Fruit fly (Drosophila melanogaster) whole organism, embryonic: ENCODE results near the gene CG5160.
A peak's percentile ranks its signal among the peaks of the same experiment; 100 is the strongest.

Experiments used
- Abd-B ChIP-seq: fragments of 200-800 bp; sonication (Bioruptor generic); optimal IDR thresholded peaks from 2 replicates; lab custom pipeline; 2018; ENCODE audit warnings: missing biosample characterization, mild to moderate bottlenecking, missing genetic modification characterization, moderate library complexity
- CG10366 ChIP-seq: fragments of 200-800 bp; sonication (Bioruptor generic); IDR thresholded peaks from 2 replicates; pipeline ENCODE4 v1.3.6; 2022; ENCODE audit warnings: missing biosample characterization, missing genetic modification characterization
- CG11456 ChIP-seq: fragments of 200-800 bp; sonication (Bioruptor generic); IDR thresholded peaks from 3 replicates; pipeline ENCODE4 v1.3.6; 2022; ENCODE audit warnings: missing biosample characterization, missing genetic modification characterization
- CG11560 ChIP-seq: fragments of 200-800 bp; sonication (Bioruptor generic); IDR thresholded peaks from 3 replicates; pipeline ENCODE4 v1.3.6; 2022; ENCODE audit warnings: missing biosample characterization, missing genetic modification characterization
- CG12071 ChIP-seq: fragments of 200-800 bp; sonication (Bioruptor generic); optimal IDR thresholded peaks from 3 replicates; lab custom pipeline; 2018; ENCODE audit warnings: missing biosample characterization, mild to moderate bottlenecking, missing genetic modification characterization
- CG12236 ChIP-seq: fragments of 200-800 bp; sonication (Bioruptor generic); optimal IDR thresholded peaks from 2 replicates; lab custom pipeline; 2016; ENCODE audit warnings: missing biosample characterization, missing genetic modification characterization
- CG12769 ChIP-seq: fragments of 200-800 bp; sonication (Bioruptor generic); optimal IDR thresholded peaks from 2 replicates; lab custom pipeline; 2019; ENCODE audit warnings: missing biosample characterization, mild to moderate bottlenecking, missing genetic modification characterization, moderate library complexity
- CG1602 ChIP-seq: fragments of 200-800 bp; sonication (Bioruptor generic); optimal IDR thresholded peaks from 3 replicates; lab custom pipeline; 2016; ENCODE audit warnings: missing biosample characterization, missing genetic modification characterization
- CG1647 ChIP-seq: fragments of 200-800 bp; sonication (Bioruptor generic); optimal IDR thresholded peaks from 3 replicates; lab custom pipeline; 2016; ENCODE audit warnings: missing biosample characterization, missing genetic modification characterization
- CG17802 ChIP-seq: fragments of 200-800 bp; sonication (Bioruptor generic); optimal IDR thresholded peaks from 2 replicates; lab custom pipeline; 2018; ENCODE audit warnings: missing biosample characterization, mild to moderate bottlenecking, missing genetic modification characterization, moderate library complexity
- CG18011 ChIP-seq: fragments of 200-800 bp; sonication (Bioruptor generic); optimal IDR thresholded peaks from 2 replicates; lab custom pipeline; 2017; ENCODE audit warnings: missing biosample characterization, missing genetic modification characterization, mild to moderate bottlenecking, moderate library complexity, missing genotype
- CG2712 ChIP-seq: fragments of 200-800 bp; optimal IDR thresholded peaks from 3 replicates; lab custom pipeline; 2019; ENCODE audit warnings: missing biosample characterization, mild to moderate bottlenecking, missing genetic modification characterization, moderate library complexity
- CG2875 ChIP-seq: fragments of 200-800 bp; sonication (Bioruptor generic); optimal IDR thresholded peaks from 2 replicates; lab custom pipeline; 2017; ENCODE audit warnings: missing biosample characterization, mild to moderate bottlenecking, missing genetic modification characterization, missing genetic modification reagents
- CG34422 ChIP-seq: fragments of 200-800 bp; sonication (Bioruptor generic); IDR thresholded peaks from 3 replicates; pipeline ENCODE4 v1.3.6; 2022; ENCODE audit warnings: missing biosample characterization, missing genetic modification characterization
- CG5180 ChIP-seq: fragments of 200-800 bp; sonication (Bioruptor generic); optimal IDR thresholded peaks from 3 replicates; lab custom pipeline; 2017; ENCODE audit warnings: missing biosample characterization, missing genetic modification characterization, mild to moderate bottlenecking, moderate library complexity, missing genetic modification reagents
- CG7987 ChIP-seq: fragments of 200-800 bp; sonication (Bioruptor generic); optimal IDR thresholded peaks from 2 replicates; lab custom pipeline; 2018; ENCODE audit warnings: missing biosample characterization, mild to moderate bottlenecking, missing genetic modification characterization, moderate library complexity
- CG8944 ChIP-seq: fragments of 200-800 bp; sonication (Bioruptor generic); optimal IDR thresholded peaks from 3 replicates; lab custom pipeline; 2016; ENCODE audit warnings: missing biosample characterization, missing genetic modification characterization
- CG9797 ChIP-seq: fragments of 200-800 bp; sonication (Bioruptor generic); optimal IDR thresholded peaks from 3 replicates; lab custom pipeline; 2018; ENCODE audit warnings: missing biosample characterization, mild to moderate bottlenecking, missing genetic modification characterization
- CG9817 ChIP-seq: fragments of 200-800 bp; sonication (Bioruptor generic); optimal IDR thresholded peaks from 2 replicates; lab custom pipeline; 2018; ENCODE audit warnings: missing biosample characterization, mild to moderate bottlenecking, missing genetic modification characterization, moderate library complexity
- CG9932 ChIP-seq: fragments of 200-800 bp; sonication (Bioruptor generic); IDR thresholded peaks from 2 replicates; pipeline ENCODE4 v1.3.6; 2022; ENCODE audit warnings: missing biosample characterization, missing genetic modification characterization
- Dp ChIP-seq: fragments of 200-800 bp; sonication (Bioruptor generic); optimal IDR thresholded peaks from 2 replicates; lab custom pipeline; 2018; ENCODE audit warnings: missing biosample characterization, mild to moderate bottlenecking, missing genetic modification characterization, moderate library complexity
- E2f1 ChIP-seq: fragments of 200-800 bp; sonication (Bioruptor generic); IDR thresholded peaks from 2 replicates; pipeline ENCODE4 v1.3.6; 2022; ENCODE audit warnings: missing biosample characterization, missing genetic modification characterization
- E2f2 ChIP-seq: fragments of 200-800 bp; sonication (Bioruptor generic); IDR thresholded peaks from 2 replicates; pipeline ENCODE4 v1.3.6; 2022; ENCODE audit warnings: missing biosample characterization, missing genetic modification characterization
- Hr78 ChIP-seq, 2 experiments: fragments of 200-800 bp in 1 of 2; fragments of >200 bp in 1 of 2; sonication (Bioruptor generic) in 1 of 2; optimal IDR thresholded peaks; 2 replicates each; lab custom pipeline; 2017 to 2019; ENCODE audit warnings: missing biosample characterization in 2 of 2, missing genetic modification characterization in 2 of 2, mild to moderate bottlenecking in 1 of 2, moderate library complexity in 1 of 2
- Lhr ChIP-seq: fragments of 200-800 bp; sonication (Bioruptor generic); optimal IDR thresholded peaks from 3 replicates; lab custom pipeline; 2017; ENCODE audit warnings: mild to moderate bottlenecking, missing biosample characterization, missing genetic modification reagents, missing genetic modification characterization
- Lpt ChIP-seq: fragments of >200 bp; optimal IDR thresholded peaks from 2 replicates; lab custom pipeline; 2018; ENCODE audit warnings: missing biosample characterization, missing genetic modification characterization
- Med ChIP-seq: fragments of 200-800 bp; sonication (Bioruptor generic); peaks from one replicate; lab custom pipeline; 2016; ENCODE audit warnings: missing biosample characterization, missing genetic modification characterization, mild to moderate bottlenecking, inconsistent platforms, moderate library complexity
- PHDP ChIP-seq: fragments of 200-800 bp; sonication (Bioruptor generic); optimal IDR thresholded peaks from 3 replicates; lab custom pipeline; 2018; ENCODE audit warnings: missing biosample characterization, mild to moderate bottlenecking, missing genetic modification characterization, moderate library complexity
- Ptx1 ChIP-seq: fragments of 200-800 bp; sonication (Bioruptor generic); IDR thresholded peaks from 2 replicates; pipeline ENCODE4 v1.3.6; 2022; ENCODE audit warnings: missing biosample characterization, missing genetic modification characterization
- Vsx1 ChIP-seq: fragments of 200-800 bp; sonication (Bioruptor generic); optimal IDR thresholded peaks from 2 replicates; lab custom pipeline; 2017; ENCODE audit warnings: missing biosample characterization, mild to moderate bottlenecking, missing genetic modification characterization, missing genetic modification reagents
- YL-1 ChIP-seq: fragments of 200-800 bp; sonication (Bioruptor generic); optimal IDR thresholded peaks from 3 replicates; lab custom pipeline; 2017; ENCODE audit warnings: missing biosample characterization, mild to moderate bottlenecking, missing genetic modification characterization
- ab ChIP-seq: fragments of 200-800 bp; sonication (Bioruptor generic); optimal IDR thresholded peaks from 2 replicates; lab custom pipeline; 2016; ENCODE audit warnings: missing biosample characterization, missing genetic modification characterization
- cas ChIP-seq: fragments of 200-800 bp; sonication (Bioruptor generic); IDR thresholded peaks from 2 replicates; pipeline ENCODE4 v1.3.6; 2022; ENCODE audit warnings: missing biosample characterization, missing genetic modification characterization
- crol ChIP-seq: fragments of 200-800 bp; sonication (Bioruptor generic); IDR thresholded peaks from 2 replicates; pipeline ENCODE4 v1.3.6; 2022; ENCODE audit warnings: missing biosample characterization, missing genetic modification characterization
- dan ChIP-seq: fragments of 200-800 bp; sonication (Bioruptor generic); IDR thresholded peaks from 2 replicates; pipeline ENCODE4 v1.3.6; 2022; ENCODE audit warnings: missing biosample characterization, missing genetic modification characterization
- fd3F ChIP-seq: fragments of 200-800 bp; sonication (Bioruptor generic); optimal IDR thresholded peaks from 2 replicates; lab custom pipeline; 2018; ENCODE audit warnings: missing biosample characterization, mild to moderate bottlenecking, missing genetic modification characterization, moderate library complexity
- h ChIP-seq: fragments of >200 bp; optimal IDR thresholded peaks from 2 replicates; lab custom pipeline; 2017
- hkb ChIP-seq, 2 experiments: fragments of 200-800 bp in 1 of 2; fragments of >200 bp in 1 of 2; sonication (Bioruptor generic) in 1 of 2; IDR thresholded peaks in 1 of 2; optimal IDR thresholded peaks in 1 of 2; 2 replicates each; pipeline versions ENCODE4 v1.3.6 to Lab custom; 2017 to 2022; ENCODE audit warnings: missing biosample characterization in 1 of 2, missing genetic modification characterization in 1 of 2
- ind ChIP-seq: fragments of 200-800 bp; sonication (Bioruptor generic); optimal IDR thresholded peaks from 3 replicates; lab custom pipeline; 2016; ENCODE audit warnings: missing biosample characterization, missing genetic modification characterization
- lab ChIP-seq: fragments of 200-800 bp; sonication (Bioruptor generic); optimal IDR thresholded peaks from 3 replicates; lab custom pipeline; 2017; ENCODE audit warnings: missing biosample characterization, missing genetic modification characterization, mild to moderate bottlenecking, moderate library complexity, missing genetic modification reagents
- lilli ChIP-seq: fragments of 200-800 bp; sonication (Bioruptor generic); optimal IDR thresholded peaks from 3 replicates; lab custom pipeline; 2016; ENCODE audit warnings: missing biosample characterization, missing genetic modification characterization
- onecut ChIP-seq: fragments of 200-800 bp; sonication (Bioruptor generic); IDR thresholded peaks from 2 replicates; pipeline ENCODE4 v1.3.6; 2022; ENCODE audit warnings: missing biosample characterization, missing genetic modification characterization
- org-1 ChIP-seq: fragments of 200-800 bp; sonication (Bioruptor generic); optimal IDR thresholded peaks from 2 replicates; lab custom pipeline; 2017; ENCODE audit warnings: missing biosample characterization, missing genetic modification characterization
- pho ChIP-seq: fragments of 200-800 bp; sonication (Bioruptor generic); optimal IDR thresholded peaks from 2 replicates; lab custom pipeline; 2016; ENCODE audit warnings: missing biosample characterization, missing genetic modification characterization
- tna ChIP-seq: fragments of 200-800 bp; sonication (Bioruptor generic); IDR thresholded peaks from 2 replicates; pipeline ENCODE4 v1.3.6; 2022; ENCODE audit warnings: missing biosample characterization, missing genetic modification characterization; ENCODE audit not compliant: partially characterized antibody
- ttk ChIP-seq: fragments of 200-800 bp; sonication (Bioruptor generic); IDR thresholded peaks from 2 replicates; pipeline ENCODE4 v2.1.2; 2022; ENCODE audit warnings: missing biosample characterization, missing genetic modification characterization
- twi ChIP-seq: fragments of 200-800 bp; optimal IDR thresholded peaks from 2 replicates; lab custom pipeline; 2019; ENCODE audit warnings: missing biosample characterization, mild to moderate bottlenecking, missing genetic modification characterization, moderate library complexity
- vfl ChIP-seq: fragments of 200-800 bp; sonication (Bioruptor generic); optimal IDR thresholded peaks from 2 replicates; lab custom pipeline; 2016; ENCODE audit warnings: missing biosample characterization, missing genetic modification characterization
- z ChIP-seq: fragments of 200-800 bp; sonication (Bioruptor generic); IDR thresholded peaks from 3 replicates; pipeline ENCODE4 v1.3.6; 2022; ENCODE audit warnings: missing biosample characterization, missing genetic modification characterization

The CG5160 gene

dm6 chr2L:7424907-7425689, 26.5 kb upstream of the CG5160 start (continued):
- TF ChIP-seq CG11560, result no peak
- peak; percentile 88 for TF ChIP-seq CG11456
- no peak for TF ChIP-seq Vsx1 (GFP tag; lab: Kevin White, UChicago)
- TF ChIP-seq lilli (GFP tag; lab: Kevin White, UChicago), result peak; percentile 91
- TF ChIP-seq CG5180 (GFP tag; lab: Kevin White, UChicago), result no peak
- TF ChIP-seq CG9797, result no peak
- peak; percentile 30 for TF ChIP-seq CG2712
- peak; percentile 32 for TF ChIP-seq ab
- peak; percentile 57; the same call in 1 of the 2 replicates for TF ChIP-seq cas (GFP tag; lab: Robert Waterston, UW)
- peak; percentile 98 for TF ChIP-seq Med
- 0 out of 2 replicates have a peak, but pooled peaks have one; percentile 18 for TF ChIP-seq crol
- no peak for TF ChIP-seq CG7987 (GFP tag; lab: Kevin White, UChicago)
- peak; percentile 87 for TF ChIP-seq pho
- TF ChIP-seq dan (GFP tag; lab: Robert Waterston, UW), result no peak
- peak; percentile 47; the same call in 1 of the 3 replicates for TF ChIP-seq CG34422 (GFP tag; lab: Robert Waterston, UW)
- TF ChIP-seq Hr78 (GFP tag; optimal IDR thresholded peaks at IDR 0.05; lab: Kevin White, UChicago), result peak in 1 of 2 experiments; percentile 31
- TF ChIP-seq Lhr (GFP tag; lab: Kevin White, UChicago), result no peak
- TF ChIP-seq CG1602 (GFP tag; lab: Kevin White, UChicago), result no peak
- peak; percentile 89 for TF ChIP-seq CG12769
- TF ChIP-seq ind (GFP tag; lab: Kevin White, UChicago), result peak; percentile 58
- TF ChIP-seq CG2875 (GFP tag; lab: Kevin White, UChicago), result no peak
- peak; percentile 37 for TF ChIP-seq Abd-B
- TF ChIP-seq Ptx1, result peak; percentile 47; the same call in 1 of the 2 replicates
- TF ChIP-seq E2f2 (GFP tag; lab: Robert Waterston, UW), result 0 out of 2 replicates have a peak, but pooled peaks have one; percentile 11
- peak; percentile 63 for TF ChIP-seq CG10366 (GFP tag; lab: Robert Waterston, UW)
- peak; percentile 51 for TF ChIP-seq fd3F (GFP tag; lab: Kevin White, UChicago)
- no peak for TF ChIP-seq twi (tag; lab: Kevin White, UChicago)
- TF ChIP-seq tna (GFP tag; lab: Robert Waterston, UW), result no peak
- peak; percentile 66 for TF ChIP-seq CG18011 (GFP tag; lab: Kevin White, UChicago)
- peak; percentile 51 for TF ChIP-seq org-1 (GFP tag; lab: Kevin White, UChicago)
- TF ChIP-seq E2f1 (GFP tag; lab: Robert Waterston, UW), result no peak
- TF ChIP-seq vfl (GFP tag; lab: Kevin White, UChicago), result peak; percentile 77
- TF ChIP-seq ttk, result no peak
- peak; percentile 6; the same call in 1 of the 2 replicates for TF ChIP-seq onecut (GFP tag; lab: Robert Waterston, UW)
- TF ChIP-seq CG9932 (GFP tag; lab: Robert Waterston, UW), result peak; percentile 94
- TF ChIP-seq h (lab: Kevin White, UChicago), result no peak
- TF ChIP-seq z (GFP tag; lab: Robert Waterston, UW), result no peak
- no peak for TF ChIP-seq hkb (optimal IDR thresholded peaks at IDR 0.05; lab: Kevin White, UChicago)
- peak; percentile 63; the same call in 1 of the 2 replicates for TF ChIP-seq hkb (GFP tag; IDR thresholded peaks at IDR 0.05; lab: Robert Waterston, UW)
- peak; percentile 88 for TF ChIP-seq lab (GFP tag; lab: Kevin White, UChicago)
- peak; percentile 19 for TF ChIP-seq CG12071 (GFP tag; lab: Kevin White, UChicago)
- TF ChIP-seq CG17802 (tag; lab: Kevin White, UChicago), result no peak
- TF ChIP-seq YL-1 (GFP tag; lab: Kevin White, UChicago), result peak; percentile 9
- no peak for TF ChIP-seq Dp (GFP tag; lab: Kevin White, UChicago)
- TF ChIP-seq CG8944 (GFP tag; lab: Kevin White, UChicago), result peak; percentile 25
- no peak for TF ChIP-seq Lpt
- TF ChIP-seq CG12236 (GFP tag; lab: Kevin White, UChicago), result no peak
- peak; percentile 58 for TF ChIP-seq CG9817 (tag; lab: Kevin White, UChicago)
- peak; percentile 15 for TF ChIP-seq CG1647 (GFP tag; lab: Kevin White, UChicago)
- TF ChIP-seq PHDP (tag; lab: Kevin White, UChicago), result peak; percentile 54
